Worm (Caenorhabditis elegans) whole organism, L1 larva: Measurements from ENCODE around the gene tac-1.
"Not testable (repeated sequence)": the region's sequence is repeated elsewhere in the genome, so short reads cannot be mapped to it uniquely, and the experiment has no call there.

ENCODE experiments used
- ama-1 ChIP-seq: fragments of 150-350 bp; optimal IDR thresholded peaks from 2 replicates; lab custom pipeline; 2014
- efl-1 ChIP-seq, 4 experiments: fragments of 150-350 bp; optimal IDR thresholded peaks in 3 of 4; peaks in 1 of 4; 1 replicate in 1 of 4; 2 replicates in 3 of 4; lab custom pipeline; 2014; ENCODE audit warnings: missing biosample characterization in 2 of 4, missing genetic modification characterization in 2 of 4, missing genetic modification reagents in 2 of 4
- elt-2 ChIP-seq: sonication (generic microtip); optimal IDR thresholded peaks from 2 replicates; lab custom pipeline; 2016; ENCODE audit warnings: missing genetic modification characterization, mild to moderate bottlenecking, inconsistent platforms, missing compliant biosample characterization, missing genetic modification reagents
- jun-1 ChIP-seq: fragments of 150-350 bp; optimal IDR thresholded peaks from 2 replicates; lab custom pipeline; 2014; ENCODE audit warnings: missing biosample characterization, missing genetic modification reagents, missing genetic modification characterization
- lin-39 ChIP-seq: fragments of 150-350 bp; optimal IDR thresholded peaks from 2 replicates; lab custom pipeline; 2014; ENCODE audit warnings: missing biosample characterization, missing genetic modification reagents, missing genetic modification characterization
- lsy-2 ChIP-seq, 2 experiments: fragments of 150-350 bp; optimal IDR thresholded peaks; 2 replicates each; lab custom pipeline; 2014; ENCODE audit warnings: missing biosample characterization in 2 of 2, missing genetic modification characterization in 2 of 2
- mdl-1 ChIP-seq, 2 experiments: fragments of 150-350 bp; optimal IDR thresholded peaks; 2 replicates each; lab custom pipeline; 2014 to 2017; ENCODE audit warnings: missing biosample characterization in 2 of 2, missing genetic modification characterization in 2 of 2, inconsistent platforms in 1 of 2
- pag-3 ChIP-seq: sonication (generic microtip); optimal IDR thresholded peaks from 2 replicates; lab custom pipeline; 2017; ENCODE audit warnings: missing genetic modification characterization, mild to moderate bottlenecking, missing compliant biosample characterization, antibody characterized with exemption, borderline replicate concordance; ENCODE audit not compliant: insufficient read depth
- rnt-1 ChIP-seq: sonication (generic microtip); optimal IDR thresholded peaks from 2 replicates; lab custom pipeline; 2016; ENCODE audit warnings: mild to moderate bottlenecking, missing genetic modification characterization, moderate library complexity, missing compliant biosample characterization
- sox-4 ChIP-seq: sonication (generic microtip); optimal IDR thresholded peaks from 2 replicates; lab custom pipeline; 2016; ENCODE audit warnings: missing genetic modification characterization, missing compliant biosample characterization

DNA sequence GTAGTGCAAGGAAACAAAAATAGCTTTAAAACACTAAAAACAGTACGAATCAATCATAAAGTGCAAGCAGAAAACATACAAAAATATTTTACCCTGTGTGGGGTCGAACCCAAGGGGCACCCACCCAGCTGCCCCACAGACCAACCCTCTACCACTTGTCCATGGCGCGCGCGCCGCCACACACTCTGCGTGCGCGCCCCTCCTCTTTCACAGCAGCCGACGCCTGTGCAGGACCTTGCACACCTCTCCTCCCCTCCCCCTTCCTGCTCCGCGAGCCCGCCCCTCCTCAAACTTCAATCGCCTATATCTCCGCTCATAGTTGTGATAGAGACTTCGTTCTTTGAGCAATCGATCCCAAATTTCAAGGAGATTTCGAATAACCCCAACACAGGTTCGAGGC is 8.9 kb upstream of the tac-1 start:
- TF ChIP-seq mdl-1 (tag; optimal IDR thresholded peaks at IDR 0.05; lab: Kevin White, UChicago); rnt-1 (tag; lab: Kevin White, UChicago); jun-1; pag-3 (tag; lab: Kevin White, UChicago); efl-1 (optimal IDR thresholded peaks at IDR 0.05; lab: Kevin White, UChicago); efl-1 (GFP tag; optimal IDR thresholded peaks at IDR 0.05 in 1 of 2; lab: Kevin White, UChicago); sox-4 (tag; lab: Kevin White, UChicago); lsy-2 (tag; optimal IDR thresholded peaks at IDR 0.05; lab: Kevin White, UChicago); lin-39 (tag; lab: Kevin White, UChicago); elt-2 (tag; lab: Kevin White, UChicago); ama-1 (lab: Kevin White, UChicago): not testable (repeated sequence)
